Worm (Caenorhabditis elegans): ENCODE results near the gene acc-4.

The acc-4 gene

ce11 chrIII:13462965-13463783, 20.8 kb downstream of the acc-4 start, which contains the start of gene ant-1.1 (continued):
- peak; percentile 6 for TF ChIP-seq ztf-7 (tag; optimal IDR thresholded peaks at IDR 0.05)
- TF ChIP-seq ceh-62 (tag; optimal IDR thresholded peaks at IDR 0.05), result no peak
- no peak for TF ChIP-seq skn-1 (tag; optimal IDR thresholded peaks at IDR 0.05)
- TF ChIP-seq daf-19 (GFP tag; conservative IDR thresholded peaks at IDR 0.05), result peak; percentile 71
- 0 out of 2 replicates have a peak, but pooled peaks have one; percentile 59 for TF ChIP-seq vab-7 (GFP tag; IDR thresholded peaks at IDR 0.05)
- TF ChIP-seq zip-2 (tag; optimal IDR thresholded peaks at IDR 0.05), result no peak
- TF ChIP-seq lin-29 (GFP tag; IDR thresholded peaks at IDR 0.05), result peak; percentile 78
- TF ChIP-seq lir-3 (tag; optimal IDR thresholded peaks at IDR 0.05), result no peak
- 0 out of 2 replicates have a peak, but pooled peaks have one; percentile 36 for TF ChIP-seq php-3 (GFP tag; IDR thresholded peaks at IDR 0.05)
- peak; percentile 82 for TF ChIP-seq Y75B8A.6 (GFP tag; IDR thresholded peaks at IDR 0.05)
- TF ChIP-seq attf-4 (tag; optimal IDR thresholded peaks at IDR 0.05), result no peak
- no peak for TF ChIP-seq daf-12 (tag; optimal IDR thresholded peaks at IDR 0.05)
- peak; percentile 76 for TF ChIP-seq spr-1 (tag; optimal IDR thresholded peaks at IDR 0.05)
- no peak for TF ChIP-seq ceh-82 (tag; optimal IDR thresholded peaks at IDR 0.05)
- peak; percentile 70 for TF ChIP-seq mxl-3 (GFP tag; optimal IDR thresholded peaks at IDR 0.05)
- no peak for TF ChIP-seq nhr-76 (tag; optimal IDR thresholded peaks at IDR 0.05)
- no peak for TF ChIP-seq Y105C5A.15 (GFP tag; IDR thresholded peaks at IDR 0.05)
- TF ChIP-seq mes-2 (tag; optimal IDR thresholded peaks at IDR 0.05; ENCODE audit: poor library complexity, severe bottlenecking), result peak; percentile 95
- peak in 1 of 2 experiments; percentile 82 for TF ChIP-seq unc-62 (GFP tag; optimal IDR thresholded peaks at IDR 0.05 in 1 of 2)
- TF ChIP-seq unc-62 (tag; optimal IDR thresholded peaks at IDR 0.05), result no peak
- peak; percentile 94 for TF ChIP-seq T26A8.4 (GFP tag; IDR thresholded peaks at IDR 0.05)
- no peak for TF ChIP-seq F44E2.7 (GFP tag; IDR thresholded peaks at IDR 0.05)
- TF ChIP-seq fos-1 (tag; optimal IDR thresholded peaks at IDR 0.05), result no peak
- TF ChIP-seq ceh-44 (GFP tag; IDR thresholded peaks at IDR 0.05), result peak; percentile 47; the same call in 1 of the 2 replicates
- peak; percentile 4 to 50 for TF ChIP-seq mdl-1 (tag; optimal IDR thresholded peaks at IDR 0.05)
- peak; percentile 99 for TF ChIP-seq aha-1 (tag)
- TF ChIP-seq snpc-4 (tag; optimal IDR thresholded peaks at IDR 0.05), result no peak
- TF ChIP-seq mep-1 (tag; optimal IDR thresholded peaks at IDR 0.05), result peak; percentile 94
- peak; percentile 77; the same call in 1 of the 2 replicates for TF ChIP-seq D1046.2 (GFP tag; IDR thresholded peaks at IDR 0.05)
- TF ChIP-seq rbr-2 (tag; optimal IDR thresholded peaks at IDR 0.05), result peak; percentile 92
- TF ChIP-seq F10B5.3 (tag; optimal IDR thresholded peaks at IDR 0.05), result peak; percentile 70
- peak; percentile 52 for TF ChIP-seq nhr-28 (tag; optimal IDR thresholded peaks at IDR 0.05)
- peak; percentile 68 for TF ChIP-seq duxl-1 (tag; optimal IDR thresholded peaks at IDR 0.05; ENCODE audit: poor library complexity)
- peak; percentile 91 for TF ChIP-seq lin-13 (GFP tag; optimal IDR thresholded peaks at IDR 0.05)
- TF ChIP-seq zip-11 (GFP tag; IDR thresholded peaks at IDR 0.05), result no peak
- TF ChIP-seq madf-9 (GFP tag; conservative IDR thresholded peaks at IDR 0.05), result peak; percentile 85
- TF ChIP-seq ZK337.2 (GFP tag; IDR thresholded peaks at IDR 0.05), result peak; percentile 76
- TF ChIP-seq dmd-6 (GFP tag; IDR thresholded peaks at IDR 0.05), result peak; percentile 89
- peak; percentile 94 for TF ChIP-seq hlh-11 (tag; optimal IDR thresholded peaks at IDR 0.05)
- no peak for TF ChIP-seq nhr-111 (GFP tag; optimal IDR thresholded peaks at IDR 0.05)
- TF ChIP-seq daf-8 (GFP tag; IDR thresholded peaks at IDR 0.05), result no peak
- peak; percentile 89 for TF ChIP-seq lin-38 (GFP tag; IDR thresholded peaks at IDR 0.05)
- TF ChIP-seq ceh-28 (tag; optimal IDR thresholded peaks at IDR 0.05), result peak; percentile 53
- TF ChIP-seq aly-2 (tag; optimal IDR thresholded peaks at IDR 0.05), result no peak
- TF ChIP-seq nhr-6 (tag; optimal IDR thresholded peaks at IDR 0.05), result peak; percentile 86
- TF ChIP-seq zag-1 (tag; optimal IDR thresholded peaks at IDR 0.05), result no peak
- peak; percentile 95 for TF ChIP-seq set-16 (GFP tag; IDR thresholded peaks at IDR 0.05)
- TF ChIP-seq nhr-48 (tag; optimal IDR thresholded peaks at IDR 0.05), result peak; percentile 63
- TF ChIP-seq ama-1 (optimal IDR thresholded peaks at IDR 0.05), result peak; percentile 97
- TF ChIP-seq lin-1 (GFP tag; IDR thresholded peaks at IDR 0.05), result peak; percentile 45; the same call in 1 of the 2 replicates
- peak; percentile 30 for TF ChIP-seq lin-15B (tag; optimal IDR thresholded peaks at IDR 0.05)
- TF ChIP-seq fkh-10 (GFP tag; optimal IDR thresholded peaks at IDR 0.05), result peak; percentile 64
